Fruit fly (Drosophila melanogaster): Measurements from ENCODE around the gene pigs.

dm6 chrX:6694979-6695388, 95.1 kb downstream of the pigs start, which contains the start of gene CG14442:
- no peak for TF ChIP-seq psq (optimal IDR thresholded peaks at IDR 0.05)
- no peak for TF ChIP-seq ttk (optimal IDR thresholded peaks at IDR 0.05)
- no peak for TF ChIP-seq Myc (optimal IDR thresholded peaks at IDR 0.05)
- no peak for TF ChIP-seq h (optimal IDR thresholded peaks at IDR 0.05)

Measured in Kc167 (cell line).